Worm (Caenorhabditis elegans) whole organism, mixed stage, embryonic: ENCODE measurements around the gene fbxb-108.

Source experiments
- M03D4.4 ChIP-seq: sonication (generic microtip); optimal IDR thresholded peaks from 2 replicates; lab custom pipeline; 2017; ENCODE audit warnings: mild to moderate bottlenecking, missing genetic modification characterization, missing compliant biosample characterization
- bed-3 ChIP-seq: fragments of 200-800 bp; sonication (Bioruptor generic); optimal IDR thresholded peaks from 3 replicates; lab custom pipeline; 2018; ENCODE audit warnings: mild to moderate bottlenecking, missing genetic modification characterization, moderate library complexity, missing compliant biosample characterization
- blmp-1 ChIP-seq: fragments of 150-350 bp; optimal IDR thresholded peaks from 2 replicates; lab custom pipeline; 2014; ENCODE audit warnings: missing biosample characterization, missing genetic modification characterization
- ceh-39 ChIP-seq: fragments of 150-350 bp; optimal IDR thresholded peaks from 2 replicates; lab custom pipeline; 2014; ENCODE audit warnings: missing biosample characterization, missing genetic modification characterization
- ceh-43 ChIP-seq: fragments of 200-800 bp; sonication (Bioruptor generic); optimal IDR thresholded peaks from 2 replicates; lab custom pipeline; 2018; ENCODE audit warnings: mild to moderate bottlenecking, missing genetic modification characterization, moderate library complexity, missing compliant biosample characterization
- ceh-83 ChIP-seq: fragments of 200-800 bp; sonication (Bioruptor generic); optimal IDR thresholded peaks from 2 replicates; lab custom pipeline; 2018; ENCODE audit warnings: mild to moderate bottlenecking, missing genetic modification characterization, missing compliant biosample characterization
- ces-1 ChIP-seq: fragments of 150-350 bp; optimal IDR thresholded peaks from 2 replicates; lab custom pipeline; 2014; ENCODE audit warnings: missing biosample characterization, missing genetic modification reagents, missing genetic modification characterization
- cnd-1 ChIP-seq: fragments of 200-800 bp; sonication (Bioruptor generic); optimal IDR thresholded peaks from 2 replicates; lab custom pipeline; 2018; ENCODE audit warnings: mild to moderate bottlenecking, missing genetic modification characterization, missing compliant biosample characterization
- elt-1 ChIP-seq: sonication (generic microtip); optimal IDR thresholded peaks from 2 replicates; lab custom pipeline; 2017; ENCODE audit warnings: missing genetic modification characterization, mild to moderate bottlenecking, missing compliant biosample characterization, antibody characterized with exemption, moderate library complexity, borderline replicate concordance; ENCODE audit not compliant: insufficient read depth
- elt-3 ChIP-seq: fragments of 150-350 bp; optimal IDR thresholded peaks from 2 replicates; lab custom pipeline; 2014; ENCODE audit warnings: missing biosample characterization, missing genetic modification characterization
- flh-1 ChIP-seq: fragments of 200-800 bp; sonication (Bioruptor generic); optimal IDR thresholded peaks from 2 replicates; lab custom pipeline; 2018; ENCODE audit warnings: mild to moderate bottlenecking, missing genetic modification characterization, moderate library complexity, missing compliant biosample characterization
- ham-2 ChIP-seq: fragments of 200-800 bp; sonication (Bioruptor generic); optimal IDR thresholded peaks from 2 replicates; lab custom pipeline; 2018; ENCODE audit warnings: mild to moderate bottlenecking, missing genetic modification characterization, missing compliant biosample characterization
- hlh-1 ChIP-seq: fragments of 150-350 bp; optimal IDR thresholded peaks from 2 replicates; lab custom pipeline; 2014; ENCODE audit warnings: missing biosample characterization, missing genetic modification reagents, missing genetic modification characterization
- lin-13 ChIP-seq: fragments of 150-350 bp; optimal IDR thresholded peaks from 2 replicates; lab custom pipeline; 2014; ENCODE audit warnings: missing biosample characterization, missing genetic modification characterization
- lin-32 ChIP-seq: fragments of 200-800 bp; sonication (Bioruptor generic); optimal IDR thresholded peaks from 2 replicates; lab custom pipeline; 2018; ENCODE audit warnings: mild to moderate bottlenecking, missing genetic modification characterization, missing compliant biosample characterization
- lsy-2 ChIP-seq: fragments of 150-350 bp; optimal IDR thresholded peaks from 2 replicates; lab custom pipeline; 2014; ENCODE audit warnings: missing biosample characterization, missing genetic modification characterization
- mab-5 ChIP-seq: fragments of 150-350 bp; optimal IDR thresholded peaks from 2 replicates; lab custom pipeline; 2014; ENCODE audit warnings: missing biosample characterization, missing genetic modification characterization
- mep-1 ChIP-seq: fragments of 150-350 bp; optimal IDR thresholded peaks from 2 replicates; lab custom pipeline; 2017; ENCODE audit warnings: missing biosample characterization, missing genetic modification reagents, missing genetic modification characterization, inconsistent platforms
- mls-2 ChIP-seq: sonication (generic microtip); optimal IDR thresholded peaks from 2 replicates; lab custom pipeline; 2016; ENCODE audit warnings: mild to moderate bottlenecking, missing genetic modification characterization, moderate library complexity, missing compliant biosample characterization
- nhr-12 ChIP-seq: fragments of 150-350 bp; optimal IDR thresholded peaks from 2 replicates; lab custom pipeline; 2014; ENCODE audit warnings: missing biosample characterization, missing genetic modification characterization
- nhr-237 ChIP-seq: fragments of 150-350 bp; optimal IDR thresholded peaks from 2 replicates; lab custom pipeline; 2014; ENCODE audit warnings: missing biosample characterization, missing genetic modification characterization
- nhr-28 ChIP-seq: fragments of 150-350 bp; optimal IDR thresholded peaks from 2 replicates; lab custom pipeline; 2014; ENCODE audit warnings: missing biosample characterization, missing genetic modification characterization
- nhr-76 ChIP-seq: sonication (generic microtip); optimal IDR thresholded peaks from 2 replicates; lab custom pipeline; 2017; ENCODE audit warnings: missing biosample characterization, missing genetic modification characterization
- pha-4 ChIP-seq: fragments of 150-350 bp; optimal IDR thresholded peaks from 2 replicates; lab custom pipeline; 2018; ENCODE audit warnings: missing biosample characterization, missing genetic modification reagents, missing genetic modification characterization
- snpc-4 ChIP-seq: fragments of 150-350 bp; optimal IDR thresholded peaks from 2 replicates; lab custom pipeline; 2014; ENCODE audit warnings: missing biosample characterization, missing genetic modification characterization
- sptf-1 ChIP-seq: sonication (generic microtip); optimal IDR thresholded peaks from 2 replicates; lab custom pipeline; 2017; ENCODE audit warnings: mild to moderate bottlenecking, missing genetic modification characterization, moderate library complexity, missing compliant biosample characterization
- tbx-8 ChIP-seq: fragments of 200-800 bp; sonication (Bioruptor generic); optimal IDR thresholded peaks from 2 replicates; lab custom pipeline; 2018; ENCODE audit warnings: mild to moderate bottlenecking, missing genetic modification characterization, moderate library complexity, missing compliant biosample characterization
- unc-120 ChIP-seq: sonication (generic microtip); optimal IDR thresholded peaks from 2 replicates; lab custom pipeline; 2017; ENCODE audit warnings: missing genetic modification characterization, missing compliant biosample characterization; ENCODE audit not compliant: poor library complexity, severe bottlenecking
- unc-39 ChIP-seq: fragments of 150-350 bp; optimal IDR thresholded peaks from 2 replicates; lab custom pipeline; 2014; ENCODE audit warnings: missing biosample characterization, missing genetic modification characterization
- unc-62 ChIP-seq: fragments of 150-350 bp; optimal IDR thresholded peaks from 2 replicates; lab custom pipeline; 2014; ENCODE audit warnings: missing biosample characterization, missing genetic modification reagents, missing genetic modification characterization
- ztf-11 ChIP-seq: fragments of 150-350 bp; optimal IDR thresholded peaks from 2 replicates; lab custom pipeline; 2014; ENCODE audit warnings: missing biosample characterization, missing genetic modification characterization

Gene fbxb-108

ce11 chrII:2752999-2753398, 11.8 kb upstream of the fbxb-108 start, which contains the start of gene F29A7.3:
Gene F29A7.3 (plus strand): TSS chrII:2753299.
- no peak for TF ChIP-seq nhr-237
- TF ChIP-seq ces-1 (GFP tag; lab: Kevin White, UChicago): no peak
- TF ChIP-seq unc-62 (GFP tag; lab: Kevin White, UChicago): no peak
- TF ChIP-seq lin-13: no peak
- no peak for TF ChIP-seq flh-1 (GFP tag; lab: Kevin White, UChicago)
- TF ChIP-seq ztf-11 (tag; lab: Kevin White, UChicago): no peak
- TF ChIP-seq blmp-1 (tag; lab: Kevin White, UChicago): no peak
- TF ChIP-seq mep-1 (tag; lab: Kevin White, UChicago): no peak
- TF ChIP-seq, all 35 proteins: peak for 0

DNA sequence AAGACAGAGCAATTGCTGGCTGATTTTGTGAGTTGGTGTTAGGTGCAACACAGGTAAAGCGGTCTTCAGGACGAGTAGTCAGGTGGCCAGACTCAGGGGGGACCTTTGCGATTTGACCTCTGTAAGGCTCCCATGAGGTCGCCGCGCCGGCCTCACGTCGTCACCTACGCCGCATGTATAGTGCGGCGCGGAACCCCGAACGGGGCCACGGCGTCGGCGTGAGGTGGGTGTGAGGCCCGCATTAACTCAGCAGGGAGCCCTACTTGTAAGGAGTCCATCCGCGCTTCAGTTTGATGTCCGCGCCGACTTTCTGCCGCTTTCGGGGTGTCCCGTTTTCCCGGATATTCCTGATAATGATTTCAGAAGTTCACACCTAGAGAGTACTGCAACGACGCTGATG, 10.2 kb upstream of the fbxb-108 start:
- TF ChIP-seq mep-1 (tag; lab: Kevin White, UChicago) (no peak), tbx-8 (no peak), hlh-1 (no peak), sptf-1 (tag; lab: Kevin White, UChicago) (no peak), ces-1 (GFP tag; lab: Kevin White, UChicago) (no peak), nhr-76 (tag; lab: Kevin White, UChicago) (no peak), elt-1 (no peak), lin-32 (GFP tag; lab: Kevin White, UChicago) (no peak), nhr-12 (tag; lab: Kevin White, UChicago) (no peak), unc-39 (tag; lab: Kevin White, UChicago) (no peak), lsy-2 (no peak)
- TF ChIP-seq, all 35 proteins: peak for 0

ce11 chrII:2756351-2756750, 8.4 kb upstream of the fbxb-108 start:
- TF ChIP-seq pha-4 (no peak), unc-120 (tag; lab: Kevin White, UChicago) (no peak), lin-32 (GFP tag; lab: Kevin White, UChicago) (no peak), bed-3 (no peak), nhr-12 (tag; lab: Kevin White, UChicago) (no peak), blmp-1 (tag; lab: Kevin White, UChicago) (no peak), flh-1 (GFP tag; lab: Kevin White, UChicago) (no peak), ceh-43 (GFP tag; lab: Kevin White, UChicago) (no peak), snpc-4 (tag; lab: Kevin White, UChicago) (no peak)

DNA sequence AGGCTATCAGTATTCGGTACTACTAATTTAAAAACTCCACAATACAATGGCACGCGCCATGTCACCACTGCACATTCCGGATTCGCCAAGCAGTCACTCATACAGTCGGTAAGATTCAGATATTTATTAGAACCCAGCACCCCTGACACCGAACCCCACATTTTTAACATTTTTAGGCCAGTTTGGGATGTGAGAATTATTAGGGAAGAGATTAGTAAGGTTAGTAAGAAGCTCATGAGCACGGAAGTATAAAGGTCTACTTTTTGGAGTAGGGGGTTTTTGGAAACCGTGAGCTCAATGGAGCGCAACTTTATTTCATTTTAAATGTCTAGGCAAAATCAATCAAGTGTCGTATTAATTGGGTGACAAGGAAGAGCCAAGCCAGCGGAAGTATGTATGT, 6.8 kb upstream of the fbxb-108 start, which contains the start of gene F29A7.8:
Gene F29A7.8, minus strand, starts transcription at position 101 of the 400 bp plus-strand sequence.
- TF ChIP-seq elt-3 (tag; lab: Kevin White, UChicago): no peak
- no peak for TF ChIP-seq pha-4
- TF ChIP-seq unc-120 (tag; lab: Kevin White, UChicago): no peak
- no peak for TF ChIP-seq M03D4.4 (tag; lab: Kevin White, UChicago)
- TF ChIP-seq sptf-1 (tag; lab: Kevin White, UChicago): no peak
- TF ChIP-seq hlh-1: no peak
- TF ChIP-seq nhr-76 (tag; lab: Kevin White, UChicago): no peak
- TF ChIP-seq ham-2 (GFP tag; lab: Kevin White, UChicago): no peak
- TF ChIP-seq nhr-12 (tag; lab: Kevin White, UChicago): no peak
- no peak for TF ChIP-seq nhr-28 (tag; lab: Kevin White, UChicago)
- no peak for TF ChIP-seq lin-13
- TF ChIP-seq mab-5 (tag; lab: Kevin White, UChicago): no peak
- TF ChIP-seq ztf-11 (tag; lab: Kevin White, UChicago): no peak
- TF ChIP-seq cnd-1 (tag; lab: Kevin White, UChicago): no peak
- TF ChIP-seq tbx-8: no peak
- no peak for TF ChIP-seq ceh-83 (GFP tag; lab: Kevin White, UChicago)

- TF ChIP-seq unc-39 (tag; lab: Kevin White, UChicago): no peak
- TF ChIP-seq nhr-12 (tag; lab: Kevin White, UChicago): no peak
- no peak for TF ChIP-seq mls-2 (tag; lab: Kevin White, UChicago)
- TF ChIP-seq bed-3: no peak
- TF ChIP-seq elt-3 (tag; lab: Kevin White, UChicago): no peak
- TF ChIP-seq ceh-39: peak; percentile 99
- TF ChIP-seq, all 35 proteins: peak for 1
These were observed 6.3 kb upstream of the fbxb-108 start, which contains the start of gene fbxb-107 for ce11 chrII:2758476-2758875. Gene fbxb-107 (plus strand): TSS chrII:2758772.
